Fruit fly (Drosophila melanogaster) whole organism, prepupa: ENCODE measurements around the gene Fit1.

Experiments used
- Blimp-1 ChIP-seq: fragments of 200-800 bp; sonication (Bioruptor generic); optimal IDR thresholded peaks from 3 replicates; lab custom pipeline; 2017; ENCODE audit warnings: missing biosample characterization, missing genetic modification characterization, mild to moderate bottlenecking, moderate library complexity, missing genetic modification reagents
- CG10631 ChIP-seq: fragments of 200-800 bp; sonication (Bioruptor generic); optimal IDR thresholded peaks from 2 replicates; lab custom pipeline; 2016; ENCODE audit warnings: missing biosample characterization, missing genetic modification characterization
- CG11762 ChIP-seq: fragments of 200-800 bp; sonication (Bioruptor generic); optimal IDR thresholded peaks from 3 replicates; lab custom pipeline; 2016; ENCODE audit warnings: missing biosample characterization, missing genetic modification characterization; ENCODE audit not compliant: insufficient read depth
- CG15336 ChIP-seq: fragments of 200-800 bp; sonication (Bioruptor generic); IDR thresholded peaks from 2 replicates; pipeline ENCODE4 v1.3.6; 2022; ENCODE audit warnings: missing biosample characterization, missing genetic modification characterization
- CG1621 ChIP-seq: fragments of 200-800 bp; sonication (Bioruptor generic); optimal IDR thresholded peaks from 3 replicates; lab custom pipeline; 2018; ENCODE audit warnings: missing biosample characterization, mild to moderate bottlenecking, missing genetic modification characterization
- CG16779 ChIP-seq: fragments of 200-800 bp; sonication (Bioruptor generic); optimal IDR thresholded peaks from 3 replicates; lab custom pipeline; 2017; ENCODE audit warnings: missing biosample characterization, mild to moderate bottlenecking, missing genetic modification characterization
- CG3032 ChIP-seq: fragments of 200-800 bp; optimal IDR thresholded peaks from 2 replicates; lab custom pipeline; 2019; ENCODE audit warnings: missing biosample characterization, mild to moderate bottlenecking, missing genetic modification characterization, moderate library complexity
- CG32006 ChIP-seq: fragments of 200-800 bp; sonication (Bioruptor generic); optimal IDR thresholded peaks from 3 replicates; lab custom pipeline; 2017; ENCODE audit warnings: missing biosample characterization, mild to moderate bottlenecking, missing genetic modification characterization
- CG34406 ChIP-seq: fragments of 200-800 bp; sonication (Bioruptor generic); optimal IDR thresholded peaks from 3 replicates; lab custom pipeline; 2016; ENCODE audit warnings: missing biosample characterization, missing genetic modification characterization
- CG3919 ChIP-seq: fragments of 200-800 bp; sonication (Bioruptor generic); optimal IDR thresholded peaks from 3 replicates; lab custom pipeline; 2016; ENCODE audit warnings: missing biosample characterization, missing genetic modification characterization
- CG6163 ChIP-seq: fragments of 200-800 bp; sonication (Bioruptor generic); IDR thresholded peaks from 3 replicates; pipeline ENCODE4 v1.3.6; 2022; ENCODE audit warnings: missing biosample characterization, missing genetic modification characterization
- CG6854 ChIP-seq: fragments of 200-800 bp; sonication (Bioruptor generic); optimal IDR thresholded peaks from 2 replicates; lab custom pipeline; 2017; ENCODE audit warnings: missing biosample characterization, mild to moderate bottlenecking, missing genetic modification characterization
- CG8319 ChIP-seq: fragments of 200-800 bp; sonication (Bioruptor generic); optimal IDR thresholded peaks from 3 replicates; lab custom pipeline; 2016; ENCODE audit warnings: missing biosample characterization, missing genetic modification characterization
- CG8632 ChIP-seq: fragments of 200-800 bp; sonication (Bioruptor generic); optimal IDR thresholded peaks from 3 replicates; lab custom pipeline; 2016; ENCODE audit warnings: missing biosample characterization, missing genetic modification characterization
- CG9139 ChIP-seq: fragments of 200-800 bp; sonication (Bioruptor generic); optimal IDR thresholded peaks from 3 replicates; lab custom pipeline; 2017; ENCODE audit warnings: missing biosample characterization, mild to moderate bottlenecking, missing genetic modification characterization
- Eip75B ChIP-seq: fragments of 200-800 bp; sonication (Bioruptor generic); optimal IDR thresholded peaks from 3 replicates; lab custom pipeline; 2016; ENCODE audit warnings: missing biosample characterization, missing genetic modification characterization
- Eip93F ChIP-seq: fragments of 200-800 bp; sonication (Bioruptor generic); optimal IDR thresholded peaks from 2 replicates; lab custom pipeline; 2016; ENCODE audit warnings: missing biosample characterization, mild to moderate bottlenecking, missing genetic modification characterization
- Ets21C ChIP-seq: fragments of 200-800 bp; sonication (Bioruptor generic); optimal IDR thresholded peaks from 3 replicates; lab custom pipeline; 2016; ENCODE audit warnings: missing biosample characterization, missing genetic modification characterization
- Hr39 ChIP-seq: fragments of 200-800 bp; sonication (Bioruptor generic); optimal IDR thresholded peaks from 2 replicates; lab custom pipeline; 2016; ENCODE audit warnings: missing biosample characterization, missing genetic modification characterization
- Hr4 ChIP-seq: fragments of 200-800 bp; sonication (Bioruptor generic); optimal IDR thresholded peaks from 3 replicates; lab custom pipeline; 2016; ENCODE audit warnings: missing biosample characterization, missing genetic modification characterization
- Met ChIP-seq: fragments of 200-800 bp; sonication (Bioruptor generic); optimal IDR thresholded peaks from 3 replicates; lab custom pipeline; 2016; ENCODE audit warnings: missing biosample characterization, missing genetic modification characterization
- OdsH ChIP-seq: fragments of 200-800 bp; sonication (Bioruptor generic); optimal IDR thresholded peaks from 3 replicates; lab custom pipeline; 2016; ENCODE audit warnings: missing biosample characterization, missing genetic modification characterization
- Sox14 ChIP-seq: fragments of 200-800 bp; sonication (Bioruptor generic); optimal IDR thresholded peaks from 3 replicates; lab custom pipeline; 2016; ENCODE audit warnings: missing biosample characterization, missing genetic modification characterization
- achi ChIP-seq: fragments of 200-800 bp; sonication (Bioruptor generic); optimal IDR thresholded peaks from 3 replicates; lab custom pipeline; 2016; ENCODE audit warnings: missing biosample characterization, missing genetic modification characterization
- acj6 ChIP-seq: fragments of 200-800 bp; sonication (Bioruptor generic); optimal IDR thresholded peaks from 3 replicates; lab custom pipeline; 2016; ENCODE audit warnings: missing biosample characterization, missing genetic modification characterization
- cyc ChIP-seq: fragments of 200-800 bp; sonication (Bioruptor generic); optimal IDR thresholded peaks from 3 replicates; lab custom pipeline; 2016; ENCODE audit warnings: missing biosample characterization, missing genetic modification characterization
- dac ChIP-seq: fragments of 200-800 bp; sonication (Bioruptor generic); optimal IDR thresholded peaks from 2 replicates; lab custom pipeline; 2017; ENCODE audit warnings: missing biosample characterization, mild to moderate bottlenecking, missing genetic modification characterization
- eg ChIP-seq: fragments of 200-800 bp; sonication (Bioruptor generic); IDR thresholded peaks from 3 replicates; pipeline ENCODE4 v1.3.6; 2022; ENCODE audit warnings: missing biosample characterization, missing genetic modification characterization
- fd59A ChIP-seq: fragments of 200-800 bp; sonication (Bioruptor generic); optimal IDR thresholded peaks from 2 replicates; lab custom pipeline; 2017; ENCODE audit warnings: missing biosample characterization, mild to moderate bottlenecking, missing genetic modification characterization, missing genetic modification reagents
- fd85E ChIP-seq: fragments of 200-800 bp; sonication (Bioruptor generic); optimal IDR thresholded peaks from 3 replicates; lab custom pipeline; 2016; ENCODE audit warnings: missing biosample characterization, missing genetic modification characterization
- fkh ChIP-seq: fragments of 200-800 bp; sonication (Bioruptor generic); optimal IDR thresholded peaks from 3 replicates; lab custom pipeline; 2017; ENCODE audit warnings: missing biosample characterization, mild to moderate bottlenecking, missing genetic modification characterization, moderate library complexity
- lz ChIP-seq: fragments of 200-800 bp; sonication (Bioruptor generic); optimal IDR thresholded peaks from 3 replicates; lab custom pipeline; 2016; ENCODE audit warnings: missing biosample characterization, missing genetic modification characterization
- net ChIP-seq: fragments of 200-800 bp; sonication (Bioruptor generic); optimal IDR thresholded peaks from 3 replicates; lab custom pipeline; 2016; ENCODE audit warnings: missing biosample characterization, missing genetic modification characterization
- pdm3 ChIP-seq: fragments of 200-800 bp; sonication (Bioruptor generic); optimal IDR thresholded peaks from 3 replicates; lab custom pipeline; 2016; ENCODE audit warnings: missing biosample characterization, missing genetic modification characterization
- salr ChIP-seq, 2 experiments: fragments of 200-800 bp; sonication (Bioruptor generic); optimal IDR thresholded peaks; 3 replicates each; lab custom pipeline; 2016 to 2018; ENCODE audit warnings: missing biosample characterization in 2 of 2, missing genetic modification characterization in 2 of 2, mild to moderate bottlenecking in 1 of 2
- ss ChIP-seq, 2 experiments: fragments of 200-800 bp; sonication (Bioruptor generic); optimal IDR thresholded peaks; 2 replicates in 1 of 2; 3 replicates in 1 of 2; lab custom pipeline; 2017 to 2018; ENCODE audit warnings: mild to moderate bottlenecking in 2 of 2, missing biosample characterization in 2 of 2, missing genetic modification characterization in 2 of 2, moderate library complexity in 1 of 2
- svp ChIP-seq: fragments of 200-800 bp; sonication (Bioruptor generic); peaks from one replicate; lab custom pipeline; 2016; ENCODE audit warnings: missing biosample characterization, missing genetic modification characterization
- vri ChIP-seq: fragments of 200-800 bp; sonication (Bioruptor generic); optimal IDR thresholded peaks from 3 replicates; lab custom pipeline; 2016; ENCODE audit warnings: missing biosample characterization, mild to moderate bottlenecking, missing genetic modification characterization

Gene Fit1

dm6 chr3L:4138804-4139521, 35.6 kb downstream of the Fit1 start, which contains the start of the genes Rop and Ras64B (continued):
- no peak for TF ChIP-seq CG8632 (GFP tag; lab: Kevin White, UChicago)
- TF ChIP-seq net (GFP tag; lab: Kevin White, UChicago): no peak
- TF ChIP-seq salr (GFP tag; optimal IDR thresholded peaks at IDR 0.05; lab: Kevin White, UChicago): no peak
- no peak for TF ChIP-seq CG8319
- no peak for TF ChIP-seq CG10631 (GFP tag; lab: Kevin White, UChicago)
- TF ChIP-seq CG6854: no peak
- TF ChIP-seq CG34406 (GFP tag; lab: Kevin White, UChicago): no peak
- peak; percentile 14; the same call in 1 of the 2 replicates for TF ChIP-seq CG15336 (GFP tag; lab: Robert Waterston, UW)
- no peak for TF ChIP-seq CG1621
- no peak for TF ChIP-seq Eip75B (GFP tag; lab: Kevin White, UChicago)
- no peak for TF ChIP-seq Hr39 (GFP tag; lab: Kevin White, UChicago)
- no peak for TF ChIP-seq OdsH (GFP tag; lab: Kevin White, UChicago)
- peak; percentile 20 for TF ChIP-seq lz (GFP tag; lab: Kevin White, UChicago)
- TF ChIP-seq dac (GFP tag; lab: Kevin White, UChicago): no peak
- peak; percentile 94 for TF ChIP-seq svp
- TF ChIP-seq CG16779 (tag; lab: Kevin White, UChicago): no peak
- TF ChIP-seq CG3919: no peak
- TF ChIP-seq CG3032: peak; percentile 29
- TF ChIP-seq achi: no peak
- TF ChIP-seq, all 60 proteins: peak for 8

DNA sequence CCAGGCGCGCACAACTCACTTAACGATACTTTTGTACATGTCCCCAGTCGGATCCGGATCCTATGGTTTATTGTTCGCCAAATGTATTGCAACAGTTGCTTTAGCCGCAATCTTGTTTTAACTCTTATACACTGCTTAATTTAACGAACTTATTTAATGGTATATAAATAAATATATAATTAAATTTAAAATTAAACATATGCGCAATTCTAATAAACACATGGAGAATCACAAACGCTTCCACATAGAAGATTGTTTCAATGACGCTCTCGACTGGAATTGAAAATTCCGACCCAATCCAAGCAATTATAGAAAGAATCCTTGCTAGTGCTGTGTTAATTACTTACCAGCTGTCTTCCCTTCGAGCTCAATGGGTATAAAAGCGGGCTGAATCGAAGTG, 37.8 kb downstream of the Fit1 start, which contains the start of gene Akh:
Gene Akh (plus strand): TSS at position 301 of the 400 bp plus-strand sequence.
- TF ChIP-seq eg (GFP tag; lab: Robert Waterston, UW) (no peak), CG9139 (GFP tag; lab: Kevin White, UChicago) (no peak), Sox14 (no peak), CG32006 (no peak), Blimp-1 (no peak), Hr39 (GFP tag; lab: Kevin White, UChicago) (no peak), svp (peak; percentile 20), cyc (no peak)

DNA sequence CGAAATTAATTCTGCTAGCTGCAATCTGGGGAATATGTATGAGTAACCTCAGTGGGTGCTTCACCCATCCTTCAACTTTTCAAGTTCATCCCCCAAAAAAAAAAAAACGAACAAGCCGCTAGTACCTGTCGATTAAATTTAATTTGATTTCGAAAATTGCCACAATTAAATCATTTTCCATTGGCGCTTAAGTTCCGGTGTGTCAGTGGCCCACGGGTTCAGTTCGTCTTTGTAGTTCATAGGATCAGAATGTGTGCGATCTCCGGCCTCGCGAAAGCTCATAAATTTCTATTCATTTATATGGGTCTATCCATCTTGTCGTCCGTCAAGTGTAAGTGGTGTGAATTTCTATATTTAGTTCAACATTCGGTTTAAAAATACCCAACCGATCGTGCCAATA, 38.7 kb downstream of the Fit1 start, which contains the start of gene CG32260:
Gene CG32260 (plus strand): TSS at position 301 of the 400 bp plus-strand sequence.
- TF ChIP-seq Hr4 (GFP tag; lab: Kevin White, UChicago): no peak
- no peak for TF ChIP-seq Eip93F (GFP tag; lab: Kevin White, UChicago)
- TF ChIP-seq CG6163 (GFP tag; lab: Robert Waterston, UW): no peak
- no peak for TF ChIP-seq lz (GFP tag; lab: Kevin White, UChicago)
- TF ChIP-seq CG11762 (GFP tag; lab: Kevin White, UChicago): no peak
- TF ChIP-seq ss (GFP tag; optimal IDR thresholded peaks at IDR 0.05; lab: Kevin White, UChicago): no peak
- TF ChIP-seq CG10631 (GFP tag; lab: Kevin White, UChicago): no peak
- no peak for TF ChIP-seq fd85E (GFP tag; lab: Kevin White, UChicago)
- no peak for TF ChIP-seq Met (GFP tag; lab: Kevin White, UChicago)
- no peak for TF ChIP-seq fd59A
- TF ChIP-seq achi: no peak
- TF ChIP-seq Ets21C (GFP tag; lab: Kevin White, UChicago): no peak
- no peak for TF ChIP-seq Blimp-1
- TF ChIP-seq CG15336 (GFP tag; lab: Robert Waterston, UW): no peak
- no peak for TF ChIP-seq pdm3 (GFP tag; lab: Kevin White, UChicago)
- no peak for TF ChIP-seq acj6
- no peak for TF ChIP-seq CG6854
- no peak for TF ChIP-seq vri (GFP tag; lab: Kevin White, UChicago)
- TF ChIP-seq fkh: no peak
- TF ChIP-seq, all 60 proteins: peak for 0
